Worm (Caenorhabditis elegans): ENCODE measurements around the gene C26B2.2.

- TF ChIP-seq ceh-36 (tag; optimal IDR thresholded peaks at IDR 0.05) (no peak), ama-1 (optimal IDR thresholded peaks at IDR 0.05) (no peak), flt-1 (GFP tag; IDR thresholded peaks at IDR 0.05) (no peak), scrt-1 (GFP tag; IDR thresholded peaks at IDR 0.05) (no peak), hmg-4 (GFP tag; optimal IDR thresholded peaks at IDR 0.05) (no peak), ceh-13 (GFP tag; optimal IDR thresholded peaks at IDR 0.05) (no peak), sea-1 (GFP tag; conservative IDR thresholded peaks at IDR 0.05) (no peak), aly-1 (tag; optimal IDR thresholded peaks at IDR 0.05) (no peak), B0310.2 (tag; optimal IDR thresholded peaks at IDR 0.05) (no peak), tra-4 (tag; optimal IDR thresholded peaks at IDR 0.05) (no peak), hmbx-1 (tag; optimal IDR thresholded peaks at IDR 0.05) (no peak), pes-1 (GFP tag; IDR thresholded peaks at IDR 0.05) (no peak), tbx-37 (GFP tag; conservative IDR thresholded peaks at IDR 0.05) (no peak), hnd-1 (tag; optimal IDR thresholded peaks at IDR 0.05) (no peak)
Measured at ce11 chrIV:7983021-7983420, 38.9 kb downstream of the C26B2.2 start.
